Worm (Caenorhabditis elegans): ENCODE measurements around the gene C54F6.15.

DNA sequence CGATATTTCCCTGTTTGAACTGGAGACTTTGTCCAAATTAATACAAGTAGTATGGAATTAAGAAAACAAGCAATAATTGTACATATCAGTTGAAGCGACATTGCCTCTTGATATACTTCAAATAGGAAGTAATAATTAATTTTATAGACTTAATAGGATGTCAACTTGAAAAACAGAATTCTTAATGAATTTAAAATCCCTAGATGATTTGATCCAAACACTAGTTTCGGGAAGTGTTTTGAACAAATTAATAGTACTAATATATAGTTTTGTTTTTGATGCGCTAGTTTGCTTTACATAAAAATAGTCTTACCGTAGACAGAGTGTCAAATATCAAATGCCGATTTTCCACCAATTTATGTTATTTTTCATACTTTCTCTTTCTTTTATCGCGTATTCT is 43.8 kb downstream of the C54F6.15 start, which contains the start of gene str-190:
- TF ChIP-seq nhr-11 (tag; optimal IDR thresholded peaks at IDR 0.05) (no peak), nfya-1 (tag; optimal IDR thresholded peaks at IDR 0.05) (no peak), pqm-1 (tag; optimal IDR thresholded peaks at IDR 0.05) (no peak), ets-4 (tag; optimal IDR thresholded peaks at IDR 0.05) (no peak), lim-6 (tag; optimal IDR thresholded peaks at IDR 0.05) (no peak), odd-2 (tag; optimal IDR thresholded peaks at IDR 0.05) (no peak), hlh-8 (tag; optimal IDR thresholded peaks at IDR 0.05) (no peak), elt-2 (tag; optimal IDR thresholded peaks at IDR 0.05) (no peak), unc-42 (tag; optimal IDR thresholded peaks at IDR 0.05) (no peak), npax-4 (tag; optimal IDR thresholded peaks at IDR 0.05) (no peak), eyg-1 (tag; optimal IDR thresholded peaks at IDR 0.05) (no peak), hlh-15 (tag; optimal IDR thresholded peaks at IDR 0.05) (no peak)
